Fruit fly (Drosophila melanogaster): ENCODE results near the gene CG43880.

dm6 chr3L:7935933-7936494 lies 10.1 kb downstream of the CG43880 start, which contains the start of the genes syd and Srp9:
- TF ChIP-seq usp (GFP tag; optimal IDR thresholded peaks at IDR 0.05), result no peak
- no peak for TF ChIP-seq pan (optimal IDR thresholded peaks at IDR 0.05)
- TF ChIP-seq psq (optimal IDR thresholded peaks at IDR 0.05), result no peak
- TF ChIP-seq CG8478 (optimal IDR thresholded peaks at IDR 0.05), result no peak

All from whole organism.